Fruit fly (Drosophila melanogaster) whole organism, prepupa: ENCODE data around the gene CG14439.

Source experiments
- CG32006 ChIP-seq: fragments of 200-800 bp; sonication (Bioruptor generic); optimal IDR thresholded peaks from 3 replicates; lab custom pipeline; 2017; ENCODE audit warnings: missing biosample characterization, mild to moderate bottlenecking, missing genetic modification characterization
- CG6792 ChIP-seq: fragments of 200-800 bp; sonication (Bioruptor generic); optimal IDR thresholded peaks from 3 replicates; lab custom pipeline; 2016; ENCODE audit warnings: missing biosample characterization, missing genetic modification characterization
- Sox15 ChIP-seq: fragments of 200-800 bp; sonication (Bioruptor generic); optimal IDR thresholded peaks from 3 replicates; lab custom pipeline; 2016; ENCODE audit warnings: missing biosample characterization, missing genetic modification characterization
- svp ChIP-seq: fragments of 200-800 bp; sonication (Bioruptor generic); peaks from one replicate; lab custom pipeline; 2016; ENCODE audit warnings: missing biosample characterization, missing genetic modification characterization

dm6 chrX:6802376-6803080 lies 55.2 kb downstream of the CG14439 start:
- no peak for TF ChIP-seq Sox15
- TF ChIP-seq svp (GFP tag; lab: Kevin White, UChicago): no peak
- TF ChIP-seq CG6792: no peak
- no peak for TF ChIP-seq CG32006 (GFP tag; lab: Kevin White, UChicago)
